Worm (Caenorhabditis elegans): ENCODE results near the gene B0272.3.
A peak's percentile ranks its signal among the peaks of the same experiment; 100 is the strongest.

DNA sequence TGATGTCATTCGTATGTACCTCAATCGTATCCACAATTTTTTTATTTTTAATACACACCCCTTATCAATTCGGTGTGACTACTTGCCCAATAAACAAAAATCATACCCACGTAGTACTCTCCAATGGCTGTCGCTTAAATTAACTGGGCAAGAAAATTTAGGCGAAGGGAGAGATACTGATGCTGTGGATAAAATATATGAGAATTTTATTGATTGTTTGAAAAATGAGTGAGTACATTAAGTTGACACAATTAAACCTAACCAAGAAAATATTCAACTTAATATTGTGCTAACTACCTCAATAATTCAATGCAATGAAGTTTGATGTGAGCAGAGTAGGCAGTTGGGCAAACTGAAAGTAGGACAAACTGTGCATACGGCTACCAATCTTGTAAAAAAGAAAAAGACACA is 34.5 kb downstream of the B0272.3 start:
- TF ChIP-seq sea-1 (GFP tag; conservative IDR thresholded peaks at IDR 0.05) (no peak), hmbx-1 (tag; optimal IDR thresholded peaks at IDR 0.05) (no peak), ama-1 (optimal IDR thresholded peaks at IDR 0.05) (no peak), hmg-4 (GFP tag; optimal IDR thresholded peaks at IDR 0.05) (peak; percentile 24), ceh-36 (tag; optimal IDR thresholded peaks at IDR 0.05) (no peak), flt-1 (GFP tag; IDR thresholded peaks at IDR 0.05) (peak; percentile 19; the same call in 1 of the 2 replicates), pes-1 (GFP tag; IDR thresholded peaks at IDR 0.05) (no peak), F13C5.2 (tag; optimal IDR thresholded peaks at IDR 0.05) (peak; percentile 93), scrt-1 (GFP tag; IDR thresholded peaks at IDR 0.05) (no peak), tbx-11 (GFP tag; IDR thresholded peaks at IDR 0.05) (no peak), B0310.2 (tag; optimal IDR thresholded peaks at IDR 0.05) (no peak)
